Fruit fly (Drosophila melanogaster) whole organism, embryonic: ENCODE measurements around the gene CG13454.
A peak's percentile ranks its signal among the peaks of the same experiment; 100 is the strongest.

Experiments
- Aef1 ChIP-seq: fragments of 200-800 bp; sonication (Bioruptor generic); IDR thresholded peaks from 3 replicates; pipeline ENCODE4 v1.3.6; 2022; ENCODE audit warnings: missing biosample characterization, missing genetic modification characterization
- Bdp1 ChIP-seq: fragments of 200-800 bp; sonication (Bioruptor generic); optimal IDR thresholded peaks from 3 replicates; lab custom pipeline; 2016; ENCODE audit warnings: missing biosample characterization, missing genetic modification characterization
- CG11398 ChIP-seq: fragments of 200-800 bp; sonication (Bioruptor generic); optimal IDR thresholded peaks from 2 replicates; lab custom pipeline; 2016; ENCODE audit warnings: missing biosample characterization, missing genetic modification characterization
- CG12942 ChIP-seq: fragments of 200-800 bp; sonication (Bioruptor generic); optimal IDR thresholded peaks from 3 replicates; lab custom pipeline; 2016; ENCODE audit warnings: missing biosample characterization, missing genetic modification characterization
- CG14050 ChIP-seq: fragments of 200-800 bp; sonication (Bioruptor generic); IDR thresholded peaks from 3 replicates; pipeline ENCODE4 v1.3.6; 2022; ENCODE audit warnings: missing biosample characterization, missing genetic modification characterization
- CG15696 ChIP-seq: fragments of 200-800 bp; sonication (Bioruptor generic); optimal IDR thresholded peaks from 2 replicates; lab custom pipeline; 2019; ENCODE audit warnings: missing biosample characterization, mild to moderate bottlenecking, missing genetic modification characterization, moderate library complexity
- CG18599 ChIP-seq: fragments of 200-800 bp; sonication (Bioruptor generic); optimal IDR thresholded peaks from 3 replicates; lab custom pipeline; 2017; ENCODE audit warnings: missing biosample characterization, missing genetic modification characterization, mild to moderate bottlenecking, moderate library complexity, missing genetic modification reagents
- CG31365 ChIP-seq: fragments of 200-800 bp; sonication (Bioruptor generic); optimal IDR thresholded peaks from 2 replicates; lab custom pipeline; 2018; ENCODE audit warnings: missing biosample characterization, mild to moderate bottlenecking, missing genetic modification characterization
- CG4282 ChIP-seq: fragments of 200-800 bp; sonication (Bioruptor generic); optimal IDR thresholded peaks from 2 replicates; lab custom pipeline; 2016; ENCODE audit warnings: missing biosample characterization, missing genetic modification characterization
- CG4328 ChIP-seq: fragments of 200-800 bp; sonication (Bioruptor generic); optimal IDR thresholded peaks from 3 replicates; lab custom pipeline; 2017; ENCODE audit warnings: missing biosample characterization, missing genetic modification reagents, missing genetic modification characterization
- CG4360 ChIP-seq: fragments of 200-800 bp; sonication (Bioruptor generic); IDR thresholded peaks from 2 replicates; pipeline ENCODE4 v1.3.6; 2022; ENCODE audit warnings: missing biosample characterization, missing genetic modification characterization
- CG4730 ChIP-seq: fragments of 200-800 bp; sonication (Bioruptor generic); IDR thresholded peaks from 2 replicates; pipeline ENCODE4 v1.3.6; 2022; ENCODE audit warnings: missing biosample characterization, missing genetic modification characterization
- CG5953 ChIP-seq: fragments of 200-800 bp; sonication (Bioruptor generic); IDR thresholded peaks from 2 replicates; pipeline ENCODE4 v1.3.6; 2022; ENCODE audit warnings: missing biosample characterization, missing genetic modification characterization
- CG6175 ChIP-seq: fragments of 200-800 bp; sonication (Bioruptor generic); IDR thresholded peaks from 3 replicates; pipeline ENCODE4 v1.3.6; 2022; ENCODE audit warnings: missing biosample characterization, missing genetic modification characterization
- CG6654 ChIP-seq: fragments of 200-800 bp; sonication (Bioruptor generic); optimal IDR thresholded peaks from 2 replicates; lab custom pipeline; 2017; ENCODE audit warnings: missing biosample characterization, mild to moderate bottlenecking, missing genetic modification characterization
- CG6791 ChIP-seq: fragments of 200-800 bp; sonication (Bioruptor generic); IDR thresholded peaks from 3 replicates; pipeline ENCODE4 v1.3.6; 2022; ENCODE audit warnings: missing biosample characterization, missing genetic modification characterization; ENCODE audit not compliant: partially characterized antibody
- CG7839 ChIP-seq: fragments of 200-800 bp; sonication (Bioruptor generic); optimal IDR thresholded peaks from 3 replicates; lab custom pipeline; 2018; ENCODE audit warnings: missing biosample characterization, mild to moderate bottlenecking, missing genetic modification characterization, moderate library complexity
- Dfd ChIP-seq, 2 experiments: fragments of >200 bp; optimal IDR thresholded peaks; 2 replicates each; lab custom pipeline; 2017; ENCODE audit warnings: missing biosample characterization in 2 of 2, missing genetic modification characterization in 2 of 2
- Dip3 ChIP-seq: fragments of 200-800 bp; sonication (Bioruptor generic); optimal IDR thresholded peaks from 3 replicates; lab custom pipeline; 2016; ENCODE audit warnings: missing biosample characterization, missing genetic modification characterization
- Drgx ChIP-seq: fragments of 200-800 bp; sonication (Bioruptor generic); IDR thresholded peaks from 2 replicates; pipeline ENCODE4 v1.3.6; 2022; ENCODE audit warnings: missing biosample characterization, missing genetic modification characterization
- HmgD ChIP-seq: fragments of 200-800 bp; sonication (Bioruptor generic); optimal IDR thresholded peaks from 3 replicates; lab custom pipeline; 2016; ENCODE audit warnings: missing biosample characterization, missing genetic modification characterization
- Hr3 ChIP-seq: fragments of 200-800 bp; sonication (Bioruptor generic); optimal IDR thresholded peaks from 3 replicates; lab custom pipeline; 2016; ENCODE audit warnings: missing biosample characterization, missing genetic modification characterization
- MESR4 ChIP-seq: fragments of 200-800 bp; sonication (Bioruptor generic); optimal IDR thresholded peaks from 2 replicates; lab custom pipeline; 2018; ENCODE audit warnings: missing biosample characterization, mild to moderate bottlenecking, missing genetic modification characterization, moderate library complexity
- Mes4 ChIP-seq: fragments of 200-800 bp; sonication (Bioruptor generic); optimal IDR thresholded peaks from 2 replicates; lab custom pipeline; 2016; ENCODE audit warnings: missing biosample characterization, missing genetic modification characterization
- Nf-YB ChIP-seq: fragments of 200-800 bp; sonication (Bioruptor generic); optimal IDR thresholded peaks from 3 replicates; lab custom pipeline; 2019; ENCODE audit warnings: missing biosample characterization, mild to moderate bottlenecking, missing genetic modification characterization, moderate library complexity
- Nf-YC ChIP-seq: fragments of 200-800 bp; optimal IDR thresholded peaks from 3 replicates; lab custom pipeline; 2019; ENCODE audit warnings: missing biosample characterization, mild to moderate bottlenecking, missing genetic modification characterization, moderate library complexity
- Pdp1 ChIP-seq, 2 experiments: fragments of 200-800 bp; sonication (Bioruptor generic); optimal IDR thresholded peaks; 3 replicates each; lab custom pipeline; 2016; ENCODE audit warnings: missing biosample characterization in 2 of 2, missing genetic modification characterization in 2 of 2, mild to moderate bottlenecking in 1 of 2, moderate library complexity in 1 of 2
- Sin3A ChIP-seq: fragments of >200 bp; optimal IDR thresholded peaks from 2 replicates; lab custom pipeline; 2018
- Sox102F ChIP-seq: fragments of 200-800 bp; sonication (Bioruptor generic); optimal IDR thresholded peaks from 2 replicates; lab custom pipeline; 2018; ENCODE audit warnings: missing biosample characterization, mild to moderate bottlenecking, missing genetic modification characterization, moderate library complexity
- Vsx1 ChIP-seq: fragments of 200-800 bp; sonication (Bioruptor generic); optimal IDR thresholded peaks from 2 replicates; lab custom pipeline; 2017; ENCODE audit warnings: missing biosample characterization, mild to moderate bottlenecking, missing genetic modification characterization, missing genetic modification reagents
- Xbp1 ChIP-seq: fragments of 200-800 bp; sonication (Bioruptor generic); optimal IDR thresholded peaks from 3 replicates; lab custom pipeline; 2016; ENCODE audit warnings: missing biosample characterization, mild to moderate bottlenecking, missing genetic modification characterization
- amos ChIP-seq: fragments of 200-800 bp; sonication (Bioruptor generic); IDR thresholded peaks from 2 replicates; pipeline ENCODE4 v1.3.6; 2022; ENCODE audit warnings: missing biosample characterization, missing genetic modification characterization; ENCODE audit not compliant: partially characterized antibody
- bigmax ChIP-seq: fragments of 200-800 bp; sonication (Bioruptor generic); optimal IDR thresholded peaks from 2 replicates; lab custom pipeline; 2018; ENCODE audit warnings: missing biosample characterization, mild to moderate bottlenecking, missing genetic modification characterization
- br ChIP-seq: fragments of >200 bp; optimal IDR thresholded peaks from 2 replicates; lab custom pipeline; 2017
- dimm ChIP-seq: fragments of 200-800 bp; sonication (Bioruptor generic); IDR thresholded peaks from 2 replicates; pipeline ENCODE4 v1.3.6; 2022; ENCODE audit warnings: missing biosample characterization, missing genetic modification characterization
- disco-r ChIP-seq: fragments of 200-800 bp; sonication (Bioruptor generic); optimal IDR thresholded peaks from 2 replicates; lab custom pipeline; 2016; ENCODE audit warnings: missing biosample characterization, missing genetic modification characterization
- eyg ChIP-seq: fragments of 200-800 bp; sonication (Bioruptor generic); optimal IDR thresholded peaks from 3 replicates; lab custom pipeline; 2016; ENCODE audit warnings: missing biosample characterization, missing genetic modification characterization
- fd64A ChIP-seq: fragments of 200-800 bp; sonication (Bioruptor generic); optimal IDR thresholded peaks from 3 replicates; lab custom pipeline; 2018; ENCODE audit warnings: missing biosample characterization, mild to moderate bottlenecking, missing genetic modification characterization
- fu2 ChIP-seq: fragments of 200-800 bp; sonication (Bioruptor generic); optimal IDR thresholded peaks from 2 replicates; lab custom pipeline; 2016; ENCODE audit warnings: missing biosample characterization, missing genetic modification characterization
- lola ChIP-seq, 3 experiments: fragments of >200 bp in 2 of 3; fragments of 200-800 bp in 1 of 3; sonication (Bioruptor generic) in 1 of 3; optimal IDR thresholded peaks; 2 replicates each; lab custom pipeline; 2017 to 2019; ENCODE audit warnings: missing biosample characterization in 3 of 3, missing genetic modification characterization in 3 of 3, mild to moderate bottlenecking in 1 of 3, moderate library complexity in 1 of 3
- odd ChIP-seq: fragments of 200-800 bp; sonication (Bioruptor generic); optimal IDR thresholded peaks from 2 replicates; lab custom pipeline; 2017; ENCODE audit warnings: missing biosample characterization, mild to moderate bottlenecking, missing genetic modification characterization
- pan ChIP-seq, 4 experiments: fragments of >200 bp in 3 of 4; fragments of 200-800 bp in 1 of 4; sonication (Bioruptor generic) in 1 of 4; optimal IDR thresholded peaks in 3 of 4; IDR thresholded peaks in 1 of 4; 2 replicates each; pipeline versions ENCODE4 v1.3.6 to Lab custom; 2017 to 2022; ENCODE audit warnings: missing biosample characterization in 2 of 4, missing genetic modification characterization in 2 of 4, mixed read lengths in 1 of 4
- pb ChIP-seq: fragments of 200-800 bp; sonication (Bioruptor generic); optimal IDR thresholded peaks from 3 replicates; lab custom pipeline; 2016; ENCODE audit warnings: missing biosample characterization, missing genetic modification characterization
- salm ChIP-seq: fragments of 200-800 bp; sonication (Bioruptor generic); optimal IDR thresholded peaks from 2 replicates; lab custom pipeline; 2018; ENCODE audit warnings: missing biosample characterization, mild to moderate bottlenecking, missing genetic modification characterization
- sens-2 ChIP-seq: fragments of 200-800 bp; sonication (Bioruptor generic); IDR thresholded peaks from 2 replicates; pipeline ENCODE4 v1.3.6; 2022; ENCODE audit warnings: missing biosample characterization, missing genetic modification characterization
- slbo ChIP-seq: fragments of 200-800 bp; sonication (Bioruptor generic); IDR thresholded peaks from 2 replicates; pipeline ENCODE4 v1.3.6; 2022; ENCODE audit warnings: missing biosample characterization, missing genetic modification characterization
- slp2 ChIP-seq: fragments of 200-800 bp; sonication (Bioruptor generic); optimal IDR thresholded peaks from 2 replicates; lab custom pipeline; 2016; ENCODE audit warnings: missing biosample characterization, missing genetic modification characterization
- ssp ChIP-seq: fragments of 200-800 bp; sonication (Bioruptor generic); IDR thresholded peaks from 2 replicates; pipeline ENCODE4 v1.3.6; 2022; ENCODE audit warnings: missing biosample characterization, missing genetic modification characterization
- zen ChIP-seq: fragments of 200-800 bp; sonication (Bioruptor generic); optimal IDR thresholded peaks from 3 replicates; lab custom pipeline; 2018; ENCODE audit warnings: missing biosample characterization, mild to moderate bottlenecking, missing genetic modification characterization, moderate library complexity
- zfh2 ChIP-seq: fragments of 200-800 bp; sonication (Bioruptor generic); optimal IDR thresholded peaks from 2 replicates; lab custom pipeline; 2016; ENCODE audit warnings: missing biosample characterization, missing genetic modification characterization

The CG13454 gene

dm6 chr3L:15532368-15533030, 15.6 kb upstream of the CG13454 start (continued):
- TF ChIP-seq zen (tag; lab: Kevin White, UChicago) (no peak), dimm (GFP tag; lab: Robert Waterston, UW) (0 out of 2 replicates have a peak, but pooled peaks have one; percentile 23), salm (tag; lab: Kevin White, UChicago) (no peak), CG14050 (GFP tag; lab: Robert Waterston, UW) (peak; percentile 9; the same call in 1 of the 3 replicates), CG4282 (GFP tag; lab: Kevin White, UChicago) (no peak), MESR4 (no peak), CG31365 (tag; lab: Kevin White, UChicago) (no peak), bigmax (GFP tag; lab: Kevin White, UChicago) (no peak), HmgD (GFP tag; lab: Kevin White, UChicago) (no peak), CG18599 (peak; percentile 53), Sox102F (peak; percentile 26), fd64A (no peak), zfh2 (GFP tag; lab: Kevin White, UChicago) (peak; percentile 22), CG4360 (GFP tag; lab: Robert Waterston, UW) (no peak), CG6791 (no peak), Mes4 (GFP tag; lab: Kevin White, UChicago) (no peak), ssp (no peak), slbo (GFP tag; lab: Robert Waterston, UW) (peak; percentile 63), lola (GFP tag; optimal IDR thresholded peaks at IDR 0.05; lab: Kevin White, UChicago) (peak in 1 of 3 experiments; percentile 42), Vsx1 (GFP tag; lab: Kevin White, UChicago) (no peak), CG6654 (GFP tag; lab: Kevin White, UChicago) (peak; percentile 1), CG12942 (GFP tag; lab: Kevin White, UChicago) (no peak), pb (GFP tag; lab: Kevin White, UChicago) (no peak), fu2 (GFP tag; lab: Kevin White, UChicago) (no peak), disco-r (no peak), Dfd (GFP tag; optimal IDR thresholded peaks at IDR 0.05; lab: Kevin White, UChicago) (no peak), Nf-YB (GFP tag; lab: Kevin White, UChicago) (no peak), CG4730 (GFP tag; lab: Robert Waterston, UW) (0 out of 2 replicates have a peak, but pooled peaks have one; percentile 31), Hr3 (GFP tag; lab: Kevin White, UChicago) (no peak), amos (GFP tag; lab: Robert Waterston, UW) (no peak), Drgx (GFP tag; lab: Robert Waterston, UW) (peak; percentile 70), odd (no peak), CG4328 (no peak), CG11398 (no peak), CG15696 (no peak), slp2 (peak; percentile 15), Bdp1 (no peak), Sin3A (lab: Kevin White, UChicago) (no peak), CG7839 (tag; lab: Kevin White, UChicago) (peak; percentile 38), sens-2 (GFP tag; lab: Robert Waterston, UW) (peak; percentile 52; the same call in 1 of the 2 replicates), Pdp1 (GFP tag; optimal IDR thresholded peaks at IDR 0.05; lab: Kevin White, UChicago) (peak in 1 of 2 experiments; percentile 32), eyg (GFP tag; lab: Kevin White, UChicago) (peak; percentile 21), pan (optimal IDR thresholded peaks at IDR 0.05; lab: Kevin White, UChicago) (no peak), pan (GFP tag; optimal IDR thresholded peaks at IDR 0.05 in 1 of 2, IDR thresholded peaks at IDR 0.05 in 1 of 2) (peak in 1 of 2 experiments; percentile 72), CG5953 (GFP tag; lab: Robert Waterston, UW) (no peak), Nf-YC (tag; lab: Kevin White, UChicago) (no peak), Dip3 (GFP tag; lab: Kevin White, UChicago) (no peak), CG6175 (GFP tag; lab: Robert Waterston, UW) (0 out of 3 replicates have a peak, but pooled peaks have one; percentile 56), Aef1 (GFP tag; lab: Robert Waterston, UW) (0 out of 3 replicates have a peak, but pooled peaks have one; percentile 29), br (lab: Kevin White, UChicago) (no peak), Xbp1 (GFP tag; lab: Kevin White, UChicago) (peak; percentile 3)
